Worm (Caenorhabditis elegans): ENCODE results near the gene exos-7.

ce11 chrV:20866406-20866805 is 27.7 kb downstream of the exos-7 start:
- no peak for TF ChIP-seq ama-1 (optimal IDR thresholded peaks at IDR 0.05)
- TF ChIP-seq ceh-36 (tag; optimal IDR thresholded peaks at IDR 0.05): no peak
- no peak for TF ChIP-seq sea-1 (GFP tag; conservative IDR thresholded peaks at IDR 0.05)
- no peak for TF ChIP-seq flt-1 (GFP tag; IDR thresholded peaks at IDR 0.05)
- no peak for TF ChIP-seq B0310.2 (tag; optimal IDR thresholded peaks at IDR 0.05)
- no peak for TF ChIP-seq hmg-4 (GFP tag; optimal IDR thresholded peaks at IDR 0.05)
- TF ChIP-seq tbx-11 (GFP tag; IDR thresholded peaks at IDR 0.05): no peak

Measured in whole organism, early embryonic.